In the genomic region with DNA sequence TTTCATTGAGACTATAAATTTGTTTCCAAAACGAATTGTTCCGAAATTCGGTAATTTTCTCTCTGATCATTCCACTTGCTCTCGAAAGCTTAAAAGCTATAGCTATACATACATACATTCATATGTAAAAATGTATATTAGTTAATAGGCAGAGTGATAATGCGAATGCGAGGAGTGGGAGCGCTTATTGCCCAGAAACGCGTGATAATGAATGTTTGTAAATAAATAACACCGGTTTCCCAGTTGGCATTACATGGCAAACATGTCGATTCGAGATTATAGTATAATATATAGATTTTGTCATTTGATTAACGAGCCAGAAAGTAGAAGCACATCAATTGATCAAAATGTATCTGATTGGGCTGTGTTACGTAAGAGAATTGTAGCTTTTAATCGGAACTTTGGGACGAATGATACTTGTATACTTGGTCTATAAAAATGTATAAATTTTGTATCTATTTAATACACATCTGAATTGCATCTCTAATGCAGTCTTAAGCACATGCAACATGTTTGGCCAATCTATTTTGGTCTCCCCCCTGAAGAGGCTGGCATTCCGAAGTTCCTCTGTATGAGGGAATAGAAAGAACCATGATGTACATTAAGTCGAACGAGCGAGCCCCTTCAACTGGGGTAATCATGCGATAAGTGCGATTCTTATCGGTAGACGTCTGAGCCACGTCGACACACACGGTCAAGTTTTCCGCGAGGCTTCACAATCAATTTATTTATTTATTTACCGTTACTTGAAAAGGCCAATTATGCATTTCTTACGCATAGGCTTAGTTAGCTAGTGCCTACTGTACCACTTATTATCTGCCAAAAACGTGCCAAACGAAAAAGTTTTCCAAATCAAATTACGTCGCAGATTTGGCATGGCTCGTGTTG, we compare ENCODE assay signal across 1 fruit fly cellular context.
TF ChIP-seq lines count a peak whose summit lies in the region.

No protein-coding gene starts in this region.

TF ChIP-seq in whole organism, embryonic, 481 proteins besides CTCF, POLR2A, EP300 and RAD21 (continued from another document and continues in another):
- TF ChIP-seq sna (GFP tag; IDR thresholded peaks at IDR 0.05; lab: Robert Waterston, UW; ENCODE audit: partially characterized antibody): no peak
- no peak for TF ChIP-seq scrt (GFP tag; optimal IDR thresholded peaks at IDR 0.05; lab: Kevin White, UChicago)
- TF ChIP-seq CG7786 (GFP tag; optimal IDR thresholded peaks at IDR 0.05; lab: Kevin White, UChicago): no peak
- TF ChIP-seq dimm (GFP tag; IDR thresholded peaks at IDR 0.05; lab: Robert Waterston, UW): no peak
- TF ChIP-seq Lim3 (GFP tag; IDR thresholded peaks at IDR 0.05; lab: Robert Waterston, UW): no peak
- TF ChIP-seq ssp (GFP tag; IDR thresholded peaks at IDR 0.05; lab: Robert Waterston, UW): no peak
- TF ChIP-seq D19A (tag; optimal IDR thresholded peaks at IDR 0.05; lab: Kevin White, UChicago): no peak
- no peak for TF ChIP-seq salm (tag; optimal IDR thresholded peaks at IDR 0.05; lab: Kevin White, UChicago)
- no peak for TF ChIP-seq CkIIα-i1 (GFP tag; IDR thresholded peaks at IDR 0.05; lab: Robert Waterston, UW)
- TF ChIP-seq CG12236 (GFP tag; optimal IDR thresholded peaks at IDR 0.05; lab: Kevin White, UChicago): no peak
- no peak for TF ChIP-seq Bdp1 (GFP tag; optimal IDR thresholded peaks at IDR 0.05; lab: Kevin White, UChicago)
- TF ChIP-seq gsb (GFP tag; IDR thresholded peaks at IDR 0.05; lab: Robert Waterston, UW): no peak
- TF ChIP-seq Drgx (GFP tag; IDR thresholded peaks at IDR 0.05; lab: Robert Waterston, UW): peak; percentile 59
- TF ChIP-seq Dll (GFP tag; IDR thresholded peaks at IDR 0.05; lab: Robert Waterston, UW; ENCODE audit: partially characterized antibody): no peak
- no peak for TF ChIP-seq Bteb2 (GFP tag; optimal IDR thresholded peaks at IDR 0.05; lab: Kevin White, UChicago)
- TF ChIP-seq CG10959 (GFP tag; IDR thresholded peaks at IDR 0.05; lab: Robert Waterston, UW): no peak
- TF ChIP-seq CG18619 (GFP tag; optimal IDR thresholded peaks at IDR 0.05; lab: Kevin White, UChicago): no peak
- no peak for TF ChIP-seq CG13894 (tag; optimal IDR thresholded peaks at IDR 0.05; lab: Kevin White, UChicago)
- no peak for TF ChIP-seq Opbp (GFP tag; IDR thresholded peaks at IDR 0.05; lab: Robert Waterston, UW; ENCODE audit: partially characterized antibody)
- TF ChIP-seq chm (GFP tag; IDR thresholded peaks at IDR 0.05; lab: Robert Waterston, UW): no peak
- TF ChIP-seq Rfx (GFP tag; IDR thresholded peaks at IDR 0.05; lab: Robert Waterston, UW): peak; percentile 65
- no peak for TF ChIP-seq jing (GFP tag; optimal IDR thresholded peaks at IDR 0.05; lab: Kevin White, UChicago)
- peak; percentile 20 for TF ChIP-seq Vsx1 (GFP tag; optimal IDR thresholded peaks at IDR 0.05; lab: Kevin White, UChicago)
- no peak for TF ChIP-seq danr (GFP tag; IDR thresholded peaks at IDR 0.05; lab: Robert Waterston, UW)
- no peak for TF ChIP-seq CG14965 (GFP tag; optimal IDR thresholded peaks at IDR 0.05; lab: Kevin White, UChicago; ENCODE audit: borderline replicate concordance)
- TF ChIP-seq MESR4 (GFP tag; optimal IDR thresholded peaks at IDR 0.05; lab: Kevin White, UChicago): no peak
- no peak for TF ChIP-seq Deaf1 (tag; optimal IDR thresholded peaks at IDR 0.05; lab: Kevin White, UChicago)
- TF ChIP-seq Neu2 (GFP tag; optimal IDR thresholded peaks at IDR 0.05; lab: Kevin White, UChicago; ENCODE audit: borderline replicate concordance): no peak
- no peak for TF ChIP-seq Blimp-1 (GFP tag; optimal IDR thresholded peaks at IDR 0.05; lab: Kevin White, UChicago)
- TF ChIP-seq wek (GFP tag; optimal IDR thresholded peaks at IDR 0.05; lab: Kevin White, UChicago): no peak
- no peak for TF ChIP-seq CG12071 (GFP tag; optimal IDR thresholded peaks at IDR 0.05; lab: Kevin White, UChicago)
- TF ChIP-seq ind (GFP tag; optimal IDR thresholded peaks at IDR 0.05; lab: Kevin White, UChicago): no peak
- no peak for TF ChIP-seq Hr51 (GFP tag; optimal IDR thresholded peaks at IDR 0.05; lab: Kevin White, UChicago)
- no peak for TF ChIP-seq CG4617 (GFP tag; optimal IDR thresholded peaks at IDR 0.05; lab: Kevin White, UChicago; ENCODE audit: borderline replicate concordance)
- no peak for TF ChIP-seq CG15269 (tag; optimal IDR thresholded peaks at IDR 0.05; lab: Kevin White, UChicago)
- no peak for TF ChIP-seq CG9609 (GFP tag; optimal IDR thresholded peaks at IDR 0.05; lab: Kevin White, UChicago)
- no peak for TF ChIP-seq Poxn (GFP tag; IDR thresholded peaks at IDR 0.05; lab: Robert Waterston, UW)
- TF ChIP-seq onecut (GFP tag; IDR thresholded peaks at IDR 0.05; lab: Robert Waterston, UW): no peak
- TF ChIP-seq pnt (GFP tag; optimal IDR thresholded peaks at IDR 0.05; lab: Kevin White, UChicago): no peak
- peak; percentile 35 for TF ChIP-seq Fer3 (tag; optimal IDR thresholded peaks at IDR 0.05; lab: Kevin White, UChicago)
- TF ChIP-seq Hr3 (GFP tag; optimal IDR thresholded peaks at IDR 0.05; lab: Kevin White, UChicago): no peak
- TF ChIP-seq cwo (GFP tag; optimal IDR thresholded peaks at IDR 0.05; lab: Kevin White, UChicago): peak; percentile 95
- TF ChIP-seq CG8944 (GFP tag; optimal IDR thresholded peaks at IDR 0.05; lab: Kevin White, UChicago): no peak
- TF ChIP-seq HmgD (GFP tag; optimal IDR thresholded peaks at IDR 0.05; lab: Kevin White, UChicago): no peak
- no peak for TF ChIP-seq H15 (GFP tag; IDR thresholded peaks at IDR 0.05; lab: Robert Waterston, UW)
- TF ChIP-seq CG17361 (GFP tag; IDR thresholded peaks at IDR 0.05; lab: Robert Waterston, UW): no peak
- no peak for TF ChIP-seq CG18011 (GFP tag; optimal IDR thresholded peaks at IDR 0.05; lab: Kevin White, UChicago)
- TF ChIP-seq CG1602 (GFP tag; optimal IDR thresholded peaks at IDR 0.05; lab: Kevin White, UChicago): no peak
- no peak for TF ChIP-seq Lpt (GFP tag; optimal IDR thresholded peaks at IDR 0.05; lab: Kevin White, UChicago)
- no peak for TF ChIP-seq CG12299 (tag; optimal IDR thresholded peaks at IDR 0.05; lab: Kevin White, UChicago)
- no peak for TF ChIP-seq tio (GFP tag; optimal IDR thresholded peaks at IDR 0.05; lab: Kevin White, UChicago)
- TF ChIP-seq cad (GFP tag; optimal IDR thresholded peaks at IDR 0.05; lab: Kevin White, UChicago): no peak
- TF ChIP-seq CG11695 (GFP tag; IDR thresholded peaks at IDR 0.05; lab: Robert Waterston, UW): 0 out of 3 replicates have a peak, but pooled peaks have one; percentile 35
- no peak for TF ChIP-seq klu (GFP tag; IDR thresholded peaks at IDR 0.05; lab: Robert Waterston, UW)
- TF ChIP-seq CHES-1-like (GFP tag; optimal IDR thresholded peaks at IDR 0.05; lab: Kevin White, UChicago): no peak
- TF ChIP-seq CG4404 (GFP tag; IDR thresholded peaks at IDR 0.05; lab: Robert Waterston, UW): no peak
- TF ChIP-seq gcm2 (GFP tag; optimal IDR thresholded peaks at IDR 0.05; lab: Kevin White, UChicago): no peak
- no peak for TF ChIP-seq CG9797 (GFP tag; optimal IDR thresholded peaks at IDR 0.05; lab: Kevin White, UChicago)
- TF ChIP-seq CG1647 (GFP tag; optimal IDR thresholded peaks at IDR 0.05; lab: Kevin White, UChicago): no peak
- no peak for TF ChIP-seq h (optimal IDR thresholded peaks at IDR 0.05; lab: Kevin White, UChicago)
- no peak for TF ChIP-seq p53 (GFP tag; optimal IDR thresholded peaks at IDR 0.05; lab: Kevin White, UChicago)
- TF ChIP-seq tup (GFP tag; optimal IDR thresholded peaks at IDR 0.05; lab: Kevin White, UChicago): no peak
- TF ChIP-seq ERR (GFP tag; optimal IDR thresholded peaks at IDR 0.05; lab: Kevin White, UChicago): peak; percentile 32
- no peak for TF ChIP-seq pfk (GFP tag; optimal IDR thresholded peaks at IDR 0.05; lab: Kevin White, UChicago)
- no peak for TF ChIP-seq ci (GFP tag; IDR thresholded peaks at IDR 0.05; lab: Robert Waterston, UW)
- no peak for TF ChIP-seq unpg (GFP tag; optimal IDR thresholded peaks at IDR 0.05; lab: Kevin White, UChicago)
- no peak for TF ChIP-seq CG1792 (GFP tag; optimal IDR thresholded peaks at IDR 0.05; lab: Kevin White, UChicago)
- TF ChIP-seq CG33557 (GFP tag; optimal IDR thresholded peaks at IDR 0.05; lab: Kevin White, UChicago): no peak
- TF ChIP-seq Eip74EF (GFP tag; optimal IDR thresholded peaks at IDR 0.05; lab: Kevin White, UChicago): no peak
- peak; percentile 17 for TF ChIP-seq YL-1 (GFP tag; optimal IDR thresholded peaks at IDR 0.05; lab: Kevin White, UChicago)
- TF ChIP-seq CG2202 (tag; optimal IDR thresholded peaks at IDR 0.05; lab: Kevin White, UChicago): no peak
- no peak for TF ChIP-seq zen (tag; optimal IDR thresholded peaks at IDR 0.05; lab: Kevin White, UChicago)
- TF ChIP-seq crol (GFP tag; IDR thresholded peaks at IDR 0.05; lab: Robert Waterston, UW): no peak
- no peak for TF ChIP-seq nerfin-1 (tag; optimal IDR thresholded peaks at IDR 0.05; lab: Kevin White, UChicago)
- no peak for TF ChIP-seq dati (GFP tag; IDR thresholded peaks at IDR 0.05; lab: Robert Waterston, UW)
- TF ChIP-seq gsb-n (tag; optimal IDR thresholded peaks at IDR 0.05; lab: Kevin White, UChicago): no peak
- TF ChIP-seq bab2 (GFP tag; optimal IDR thresholded peaks at IDR 0.05; lab: Kevin White, UChicago): no peak
- no peak for TF ChIP-seq CG7556 (GFP tag; optimal IDR thresholded peaks at IDR 0.05; lab: Kevin White, UChicago)
- no peak for TF ChIP-seq Stat92E (GFP tag; optimal IDR thresholded peaks at IDR 0.05; lab: Kevin White, UChicago)
- TF ChIP-seq otp (GFP tag; IDR thresholded peaks at IDR 0.05; lab: Robert Waterston, UW): peak; percentile 42; the same call in 1 of the 3 replicates
- no peak for TF ChIP-seq seq (GFP tag; IDR thresholded peaks at IDR 0.05; lab: Robert Waterston, UW)
- no peak for TF ChIP-seq Adf1 (GFP tag; IDR thresholded peaks at IDR 0.05; lab: Robert Waterston, UW)
- no peak for TF ChIP-seq CG3995 (GFP tag; optimal IDR thresholded peaks at IDR 0.05; lab: Kevin White, UChicago)
- TF ChIP-seq NK7.1 (GFP tag; optimal IDR thresholded peaks at IDR 0.05; lab: Kevin White, UChicago): no peak
- TF ChIP-seq inv (GFP tag; IDR thresholded peaks at IDR 0.05; lab: Robert Waterston, UW; ENCODE audit: partially characterized antibody): no peak
- TF ChIP-seq CG16779 (GFP tag; IDR thresholded peaks at IDR 0.05; lab: Robert Waterston, UW): no peak
- no peak for TF ChIP-seq Hsf (GFP tag; optimal IDR thresholded peaks at IDR 0.05; lab: Kevin White, UChicago)
- TF ChIP-seq CG6654 (GFP tag; optimal IDR thresholded peaks at IDR 0.05; lab: Kevin White, UChicago): no peak
- TF ChIP-seq Atf3 (GFP tag; optimal IDR thresholded peaks at IDR 0.05; lab: Kevin White, UChicago): no peak
- no peak for TF ChIP-seq gce (GFP tag; IDR thresholded peaks at IDR 0.05; lab: Robert Waterston, UW)
- TF ChIP-seq rib (GFP tag; IDR thresholded peaks at IDR 0.05; lab: Robert Waterston, UW): peak; percentile 68; the same call in 1 of the 2 replicates
- no peak for TF ChIP-seq CG7963 (GFP tag; IDR thresholded peaks at IDR 0.05; lab: Robert Waterston, UW; ENCODE audit: partially characterized antibody)
- no peak for TF ChIP-seq CG1233 (GFP tag; optimal IDR thresholded peaks at IDR 0.05; lab: Kevin White, UChicago)
- TF ChIP-seq Oaz (GFP tag; IDR thresholded peaks at IDR 0.05; lab: Robert Waterston, UW): no peak
- TF ChIP-seq BEAF-32 (GFP tag; optimal IDR thresholded peaks at IDR 0.05; lab: Kevin White, UChicago): no peak
- TF ChIP-seq tin (GFP tag; optimal IDR thresholded peaks at IDR 0.05; lab: Kevin White, UChicago): no peak
- no peak for TF ChIP-seq CG18764 (GFP tag; optimal IDR thresholded peaks at IDR 0.05; lab: Kevin White, UChicago)
- no peak for TF ChIP-seq disco-r (GFP tag; optimal IDR thresholded peaks at IDR 0.05; lab: Kevin White, UChicago)
- TF ChIP-seq ATbp (GFP tag; optimal IDR thresholded peaks at IDR 0.05; lab: Kevin White, UChicago): no peak
- TF ChIP-seq CG9727 (GFP tag; optimal IDR thresholded peaks at IDR 0.05; lab: Kevin White, UChicago): peak; percentile 28
- TF ChIP-seq ara (GFP tag; IDR thresholded peaks at IDR 0.05; lab: Robert Waterston, UW): no peak
- no peak for TF ChIP-seq CG14860 (GFP tag; IDR thresholded peaks at IDR 0.05; lab: Robert Waterston, UW; ENCODE audit: partially characterized antibody)
- TF ChIP-seq CG9437 (GFP tag; optimal IDR thresholded peaks at IDR 0.05; lab: Kevin White, UChicago): no peak
- TF ChIP-seq CG10209 (GFP tag; optimal IDR thresholded peaks at IDR 0.05; lab: Kevin White, UChicago): no peak
- no peak for TF ChIP-seq psq (GFP tag; optimal IDR thresholded peaks at IDR 0.05; lab: Kevin White, UChicago)
- peak; percentile 2 for TF ChIP-seq Myb (GFP tag; optimal IDR thresholded peaks at IDR 0.05; lab: Kevin White, UChicago)
- TF ChIP-seq CG13624 (GFP tag; optimal IDR thresholded peaks at IDR 0.05; lab: Kevin White, UChicago): peak; percentile 78
- no peak for TF ChIP-seq CG9876 (GFP tag; optimal IDR thresholded peaks at IDR 0.05; lab: Kevin White, UChicago)
- no peak for TF ChIP-seq ap (GFP tag; IDR thresholded peaks at IDR 0.05; lab: Robert Waterston, UW)
- no peak for TF ChIP-seq hkb (optimal IDR thresholded peaks at IDR 0.05; lab: Kevin White, UChicago)
- TF ChIP-seq hkb (GFP tag; IDR thresholded peaks at IDR 0.05; lab: Robert Waterston, UW): peak; percentile 47
- no peak for TF ChIP-seq gfzf (GFP tag; optimal IDR thresholded peaks at IDR 0.05; lab: Kevin White, UChicago)
- TF ChIP-seq Nf-YB (GFP tag; optimal IDR thresholded peaks at IDR 0.05; lab: Kevin White, UChicago): no peak
- TF ChIP-seq CG4854 (GFP tag; optimal IDR thresholded peaks at IDR 0.05; lab: Kevin White, UChicago): no peak
- no peak for TF ChIP-seq Lhr (GFP tag; optimal IDR thresholded peaks at IDR 0.05; lab: Kevin White, UChicago)
- no peak for TF ChIP-seq odd (GFP tag; optimal IDR thresholded peaks at IDR 0.05; lab: Kevin White, UChicago)
- no peak for TF ChIP-seq CG15073 (GFP tag; optimal IDR thresholded peaks at IDR 0.05; lab: Kevin White, UChicago)
- no peak for TF ChIP-seq CG15479 (GFP tag; optimal IDR thresholded peaks at IDR 0.05; lab: Kevin White, UChicago)
- TF ChIP-seq CG1603 (tag; optimal IDR thresholded peaks at IDR 0.05; lab: Kevin White, UChicago): no peak
- TF ChIP-seq Dref (GFP tag; IDR thresholded peaks at IDR 0.05; lab: Robert Waterston, UW): no peak
- TF ChIP-seq nom (GFP tag; optimal IDR thresholded peaks at IDR 0.05; lab: Kevin White, UChicago): no peak
- TF ChIP-seq CG31365 (tag; optimal IDR thresholded peaks at IDR 0.05; lab: Kevin White, UChicago): no peak
- TF ChIP-seq CG30020 (tag; optimal IDR thresholded peaks at IDR 0.05; lab: Kevin White, UChicago): no peak
- peak; percentile 6 for TF ChIP-seq CG7839 (tag; optimal IDR thresholded peaks at IDR 0.05; lab: Kevin White, UChicago)
- TF ChIP-seq Rx (GFP tag; IDR thresholded peaks at IDR 0.05; lab: Robert Waterston, UW): no peak; the same call in 1 of the 2 replicates
- no peak for TF ChIP-seq Max (GFP tag; optimal IDR thresholded peaks at IDR 0.05; lab: Kevin White, UChicago)
- no peak for TF ChIP-seq CG15011 (GFP tag; optimal IDR thresholded peaks at IDR 0.05; lab: Kevin White, UChicago)
